Fruit fly (Drosophila melanogaster) whole organism, wandering third instar larva: ENCODE data around the gene CG11891.

Source experiments
- CG32264 ChIP-seq: fragments of 200-800 bp; sonication (Bioruptor generic); optimal IDR thresholded peaks from 2 replicates; lab custom pipeline; 2016; ENCODE audit warnings: missing biosample characterization, missing genetic modification characterization
- HLH106 ChIP-seq: fragments of 200-800 bp; optimal IDR thresholded peaks from 3 replicates; lab custom pipeline; 2019; ENCODE audit warnings: missing biosample characterization, mild to moderate bottlenecking, missing genetic modification characterization, moderate library complexity
- Myc ChIP-seq: fragments of >200 bp; optimal IDR thresholded peaks from 2 replicates; lab custom pipeline; 2017
- Sp1 ChIP-seq: fragments of 200-800 bp; sonication (Bioruptor generic); optimal IDR thresholded peaks from 3 replicates; lab custom pipeline; 2019; ENCODE audit warnings: missing biosample characterization, mild to moderate bottlenecking, missing genetic modification characterization, moderate library complexity
- br ChIP-seq: fragments of 200-800 bp; sonication (Bioruptor generic); optimal IDR thresholded peaks from 2 replicates; lab custom pipeline; 2016; ENCODE audit warnings: missing biosample characterization, missing genetic modification characterization
- tai ChIP-seq: sonication (Bioruptor generic); optimal IDR thresholded peaks from 2 replicates; lab custom pipeline; 2016; ENCODE audit warnings: missing biosample characterization, missing genetic modification characterization

dm6 chr3R:25308228-25308627 lies 38.2 kb downstream of the CG11891 start, which contains the start of gene CG10550:
- TF ChIP-seq br (no peak), Myc (no peak), CG32264 (GFP tag; lab: Kevin White, UChicago) (no peak), HLH106 (no peak), Sp1 (no peak), tai (GFP tag; lab: Kevin White, UChicago) (no peak)
